Fruit fly (Drosophila melanogaster) whole organism, wandering third instar larva: ENCODE results near the gene Syx4.

Source experiments
- Hr78 ChIP-seq: fragments of >200 bp; optimal IDR thresholded peaks from 2 replicates; lab custom pipeline; 2017; ENCODE audit warnings: missing biosample characterization, missing genetic modification characterization
- OdsH ChIP-seq: fragments of 200-800 bp; sonication (Bioruptor generic); optimal IDR thresholded peaks from 2 replicates; lab custom pipeline; 2016; ENCODE audit warnings: missing biosample characterization, mild to moderate bottlenecking, missing genetic modification characterization
- ey ChIP-seq: fragments of 200-800 bp; sonication (Bioruptor generic); optimal IDR thresholded peaks from 2 replicates; lab custom pipeline; 2016; ENCODE audit warnings: missing biosample characterization, missing genetic modification characterization
- lola ChIP-seq: fragments of >200 bp; optimal IDR thresholded peaks from 2 replicates; lab custom pipeline; 2017; ENCODE audit warnings: missing biosample characterization, missing genetic modification characterization
- rgr ChIP-seq: fragments of 200-800 bp; sonication (Bioruptor generic); optimal IDR thresholded peaks from 3 replicates; lab custom pipeline; 2016; ENCODE audit warnings: missing biosample characterization, mild to moderate bottlenecking, missing genetic modification characterization

DNA sequence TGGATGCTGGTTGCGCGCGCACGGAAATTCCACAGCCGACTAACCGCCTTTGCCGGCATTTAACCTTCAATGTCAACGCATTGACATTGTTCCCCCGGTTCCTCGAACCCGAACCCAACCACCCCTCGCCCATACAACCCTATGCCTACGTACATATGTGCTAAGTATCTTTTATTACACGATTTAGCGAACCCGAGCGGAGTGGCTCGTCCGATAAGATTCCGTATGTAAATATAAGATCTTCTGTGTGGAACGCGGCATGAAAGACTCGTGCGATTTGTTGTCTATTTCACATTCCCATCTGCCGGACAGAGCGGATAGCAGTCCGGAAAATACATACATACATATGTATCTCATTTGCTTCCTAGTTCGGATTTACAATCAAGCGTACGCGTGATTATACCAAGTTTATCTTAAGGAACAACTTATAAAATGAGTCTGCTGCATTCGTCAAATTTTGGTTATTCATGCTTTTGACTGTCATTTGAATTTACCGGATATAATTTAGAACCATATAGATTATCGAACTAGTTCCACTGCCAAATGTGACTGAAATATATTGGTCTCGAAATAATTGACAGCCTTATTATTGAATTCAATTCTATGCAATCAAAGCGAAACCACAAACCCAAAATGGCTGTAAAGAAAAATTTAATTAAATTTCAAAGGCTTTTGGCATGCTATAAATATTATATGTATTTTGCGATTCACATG lies 36.3 kb downstream of the Syx4 start, which contains the start of gene CG2680:
- TF ChIP-seq OdsH: no peak
- no peak for TF ChIP-seq lola (GFP tag; lab: Kevin White, UChicago)
- TF ChIP-seq ey (GFP tag; lab: Kevin White, UChicago): no peak
- no peak for TF ChIP-seq Hr78
- no peak for TF ChIP-seq rgr
